Fruit fly (Drosophila melanogaster) whole organism, embryonic: ENCODE results near the gene lin-52.

Experiments
- B-H1 ChIP-seq: fragments of 200-800 bp; sonication (Bioruptor generic); IDR thresholded peaks from 3 replicates; pipeline ENCODE4 v1.3.6; 2022; ENCODE audit warnings: missing biosample characterization, missing genetic modification characterization
- BtbVII ChIP-seq: fragments of 200-800 bp; sonication (Bioruptor generic); optimal IDR thresholded peaks from 3 replicates; lab custom pipeline; 2017; ENCODE audit warnings: missing biosample characterization, mild to moderate bottlenecking, missing genetic modification characterization
- CG14667 ChIP-seq: fragments of 200-800 bp; sonication (Bioruptor generic); IDR thresholded peaks from 2 replicates; pipeline ENCODE4 v1.3.6; 2022; ENCODE audit warnings: missing biosample characterization, missing genetic modification characterization
- CG15011 ChIP-seq: fragments of 200-800 bp; sonication (Bioruptor generic); optimal IDR thresholded peaks from 3 replicates; lab custom pipeline; 2018; ENCODE audit warnings: missing biosample characterization, mild to moderate bottlenecking, missing genetic modification characterization
- CG15514 ChIP-seq: fragments of 200-800 bp; sonication (Bioruptor generic); optimal IDR thresholded peaks from 3 replicates; lab custom pipeline; 2017; ENCODE audit warnings: missing biosample characterization, missing genetic modification characterization, mild to moderate bottlenecking, moderate library complexity, missing genetic modification reagents
- CG17361 ChIP-seq: fragments of 200-800 bp; sonication (Bioruptor generic); IDR thresholded peaks from 3 replicates; pipeline ENCODE4 v1.3.6; 2022; ENCODE audit warnings: missing biosample characterization, missing genetic modification characterization
- CG18599 ChIP-seq: fragments of 200-800 bp; sonication (Bioruptor generic); optimal IDR thresholded peaks from 3 replicates; lab custom pipeline; 2017; ENCODE audit warnings: missing biosample characterization, missing genetic modification characterization, mild to moderate bottlenecking, moderate library complexity, missing genetic modification reagents
- CG2875 ChIP-seq: fragments of 200-800 bp; sonication (Bioruptor generic); optimal IDR thresholded peaks from 2 replicates; lab custom pipeline; 2017; ENCODE audit warnings: missing biosample characterization, mild to moderate bottlenecking, missing genetic modification characterization, missing genetic modification reagents
- CG32772 ChIP-seq: fragments of 200-800 bp; sonication (Bioruptor generic); IDR thresholded peaks from 2 replicates; pipeline ENCODE4 v1.3.6; 2022; ENCODE audit warnings: missing biosample characterization, missing genetic modification characterization
- CG34224 ChIP-seq: fragments of 200-800 bp; sonication (Bioruptor generic); IDR thresholded peaks from 3 replicates; pipeline ENCODE4 v1.3.6; 2022; ENCODE audit warnings: missing biosample characterization, missing genetic modification characterization; ENCODE audit not compliant: partially characterized antibody
- CG34422 ChIP-seq: fragments of 200-800 bp; sonication (Bioruptor generic); IDR thresholded peaks from 3 replicates; pipeline ENCODE4 v1.3.6; 2022; ENCODE audit warnings: missing biosample characterization, missing genetic modification characterization
- CG6175 ChIP-seq: fragments of 200-800 bp; sonication (Bioruptor generic); IDR thresholded peaks from 3 replicates; pipeline ENCODE4 v1.3.6; 2022; ENCODE audit warnings: missing biosample characterization, missing genetic modification characterization
- CG6683 ChIP-seq: fragments of 200-800 bp; sonication (Bioruptor generic); optimal IDR thresholded peaks from 2 replicates; lab custom pipeline; 2017; ENCODE audit warnings: missing biosample characterization, mild to moderate bottlenecking, missing genetic modification characterization, missing genetic modification reagents
- CG6854 ChIP-seq: fragments of 200-800 bp; sonication (Bioruptor generic); optimal IDR thresholded peaks from 3 replicates; lab custom pipeline; 2017; ENCODE audit warnings: missing biosample characterization, mild to moderate bottlenecking, missing genetic modification characterization
- CG7372 ChIP-seq: fragments of 200-800 bp; sonication (Bioruptor generic); IDR thresholded peaks from 2 replicates; pipeline ENCODE4 v1.3.6; 2022; ENCODE audit warnings: missing biosample characterization, missing genetic modification characterization
- CG7786 ChIP-seq: fragments of 200-800 bp; sonication (Bioruptor generic); optimal IDR thresholded peaks from 2 replicates; lab custom pipeline; 2016; ENCODE audit warnings: missing biosample characterization, missing genetic modification characterization
- CG8089 ChIP-seq: fragments of 200-800 bp; sonication (Bioruptor generic); optimal IDR thresholded peaks from 3 replicates; lab custom pipeline; 2016; ENCODE audit warnings: missing biosample characterization, missing genetic modification characterization
- CG9215 ChIP-seq: fragments of 200-800 bp; sonication (Bioruptor generic); IDR thresholded peaks from 2 replicates; pipeline ENCODE4 v1.3.6; 2022; ENCODE audit warnings: missing biosample characterization, missing genetic modification characterization
- Camta ChIP-seq: fragments of 200-800 bp; sonication (Bioruptor generic); optimal IDR thresholded peaks from 2 replicates; lab custom pipeline; 2016; ENCODE audit warnings: missing biosample characterization, missing genetic modification characterization
- D19A ChIP-seq: fragments of 200-800 bp; optimal IDR thresholded peaks from 3 replicates; lab custom pipeline; 2019; ENCODE audit warnings: missing biosample characterization, mild to moderate bottlenecking, missing genetic modification characterization, moderate library complexity
- Dfd ChIP-seq, 2 experiments: fragments of >200 bp; optimal IDR thresholded peaks; 2 replicates each; lab custom pipeline; 2017; ENCODE audit warnings: missing biosample characterization in 2 of 2, missing genetic modification characterization in 2 of 2
- Dip3 ChIP-seq: fragments of 200-800 bp; sonication (Bioruptor generic); optimal IDR thresholded peaks from 3 replicates; lab custom pipeline; 2016; ENCODE audit warnings: missing biosample characterization, missing genetic modification characterization
- Dll ChIP-seq: fragments of 200-800 bp; sonication (Bioruptor generic); IDR thresholded peaks from 4 replicates; pipeline ENCODE4 v1.3.6; 2022; ENCODE audit warnings: missing biosample characterization, missing genetic modification characterization; ENCODE audit not compliant: partially characterized antibody
- E2f1 ChIP-seq: fragments of 200-800 bp; sonication (Bioruptor generic); IDR thresholded peaks from 2 replicates; pipeline ENCODE4 v1.3.6; 2022; ENCODE audit warnings: missing biosample characterization, missing genetic modification characterization
- HHEX ChIP-seq: fragments of 200-800 bp; sonication (Bioruptor generic); optimal IDR thresholded peaks from 3 replicates; lab custom pipeline; 2017; ENCODE audit warnings: missing biosample characterization, mild to moderate bottlenecking, missing genetic modification characterization, missing genetic modification reagents
- HmgD ChIP-seq: fragments of 200-800 bp; sonication (Bioruptor generic); optimal IDR thresholded peaks from 3 replicates; lab custom pipeline; 2016; ENCODE audit warnings: missing biosample characterization, missing genetic modification characterization
- Hr51 ChIP-seq, 2 experiments: fragments of 200-800 bp; sonication (Bioruptor generic); optimal IDR thresholded peaks; 2 replicates in 1 of 2; 3 replicates in 1 of 2; lab custom pipeline; 2016 to 2018; ENCODE audit warnings: missing biosample characterization in 2 of 2, missing genetic modification characterization in 2 of 2, mild to moderate bottlenecking in 1 of 2, moderate library complexity in 1 of 2
- MTF-1 ChIP-seq: fragments of 200-800 bp; sonication (Bioruptor generic); optimal IDR thresholded peaks from 2 replicates; lab custom pipeline; 2018; ENCODE audit warnings: missing biosample characterization, mild to moderate bottlenecking, missing genetic modification characterization, borderline replicate concordance
- NfI ChIP-seq: fragments of 200-800 bp; sonication (Bioruptor generic); optimal IDR thresholded peaks from 3 replicates; lab custom pipeline; 2018; ENCODE audit warnings: missing biosample characterization, mild to moderate bottlenecking, missing genetic modification characterization, moderate library complexity
- Opbp ChIP-seq: fragments of 200-800 bp; sonication (Bioruptor generic); IDR thresholded peaks from 3 replicates; pipeline ENCODE4 v1.3.6; 2022; ENCODE audit warnings: missing biosample characterization, missing genetic modification characterization; ENCODE audit not compliant: partially characterized antibody
- Sin3A ChIP-seq: fragments of >200 bp; optimal IDR thresholded peaks from 2 replicates; lab custom pipeline; 2018
- Trl ChIP-seq, 3 experiments: fragments of >200 bp in 2 of 3; fragments of 200-800 bp in 1 of 3; sonication (Bioruptor generic) in 1 of 3; optimal IDR thresholded peaks; 2 replicates in 1 of 3; 3 replicates in 2 of 3; lab custom pipeline; 2016 to 2017; ENCODE audit warnings: missing biosample characterization in 1 of 3, missing genetic modification characterization in 1 of 3
- chif ChIP-seq, 2 experiments: fragments of 200-800 bp; sonication (Bioruptor generic); optimal IDR thresholded peaks; 3 replicates each; lab custom pipeline; 2016; ENCODE audit warnings: missing biosample characterization in 2 of 2, missing genetic modification characterization in 2 of 2
- emc ChIP-seq: fragments of 200-800 bp; sonication (Bioruptor generic); optimal IDR thresholded peaks from 2 replicates; lab custom pipeline; 2016; ENCODE audit warnings: missing biosample characterization, missing genetic modification characterization
- grn ChIP-seq: fragments of 200-800 bp; sonication (Bioruptor generic); optimal IDR thresholded peaks from 3 replicates; lab custom pipeline; 2017; ENCODE audit warnings: missing biosample characterization, missing genetic modification characterization
- h ChIP-seq: fragments of >200 bp; optimal IDR thresholded peaks from 2 replicates; lab custom pipeline; 2017
- hbn ChIP-seq: fragments of 200-800 bp; sonication (Bioruptor generic); IDR thresholded peaks from 2 replicates; pipeline ENCODE4 v1.3.6; 2022; ENCODE audit warnings: missing biosample characterization, missing genetic modification characterization; ENCODE audit not compliant: partially characterized antibody
- hkb ChIP-seq, 2 experiments: fragments of 200-800 bp in 1 of 2; fragments of >200 bp in 1 of 2; sonication (Bioruptor generic) in 1 of 2; IDR thresholded peaks in 1 of 2; optimal IDR thresholded peaks in 1 of 2; 2 replicates each; pipeline versions ENCODE4 v1.3.6 to Lab custom; 2017 to 2022; ENCODE audit warnings: missing biosample characterization in 1 of 2, missing genetic modification characterization in 1 of 2
- hth ChIP-seq: fragments of >200 bp; optimal IDR thresholded peaks from 2 replicates; lab custom pipeline; 2017; ENCODE audit warnings: inconsistent platforms
- ken ChIP-seq: fragments of 200-800 bp; sonication (Bioruptor generic); IDR thresholded peaks from 3 replicates; pipeline ENCODE4 v1.3.6; 2022; ENCODE audit warnings: missing biosample characterization, missing genetic modification characterization
- lmd ChIP-seq: fragments of 200-800 bp; sonication (Bioruptor generic); IDR thresholded peaks from 2 replicates; pipeline ENCODE4 v1.3.6; 2022; ENCODE audit warnings: missing biosample characterization, missing genetic modification characterization
- mam ChIP-seq: fragments of 200-800 bp; sonication (Bioruptor generic); optimal IDR thresholded peaks from 3 replicates; lab custom pipeline; 2016; ENCODE audit warnings: missing biosample characterization, missing genetic modification characterization
- org-1 ChIP-seq: fragments of 200-800 bp; sonication (Bioruptor generic); optimal IDR thresholded peaks from 2 replicates; lab custom pipeline; 2017; ENCODE audit warnings: missing biosample characterization, missing genetic modification characterization
- p53 ChIP-seq: fragments of 200-800 bp; sonication (Bioruptor generic); optimal IDR thresholded peaks from 2 replicates; lab custom pipeline; 2016; ENCODE audit warnings: missing biosample characterization, missing genetic modification characterization
- pb ChIP-seq: fragments of 200-800 bp; sonication (Bioruptor generic); optimal IDR thresholded peaks from 3 replicates; lab custom pipeline; 2016; ENCODE audit warnings: missing biosample characterization, missing genetic modification characterization
- pita ChIP-seq: fragments of 200-800 bp; sonication (Bioruptor generic); optimal IDR thresholded peaks from 2 replicates; lab custom pipeline; 2017; ENCODE audit warnings: missing biosample characterization, mild to moderate bottlenecking, missing genetic modification characterization
- vfl ChIP-seq: fragments of 200-800 bp; sonication (Bioruptor generic); optimal IDR thresholded peaks from 2 replicates; lab custom pipeline; 2016; ENCODE audit warnings: missing biosample characterization, missing genetic modification characterization
- yki ChIP-seq: fragments of >200 bp; optimal IDR thresholded peaks from 3 replicates; lab custom pipeline; 2018

lin-52 gene

DNA sequence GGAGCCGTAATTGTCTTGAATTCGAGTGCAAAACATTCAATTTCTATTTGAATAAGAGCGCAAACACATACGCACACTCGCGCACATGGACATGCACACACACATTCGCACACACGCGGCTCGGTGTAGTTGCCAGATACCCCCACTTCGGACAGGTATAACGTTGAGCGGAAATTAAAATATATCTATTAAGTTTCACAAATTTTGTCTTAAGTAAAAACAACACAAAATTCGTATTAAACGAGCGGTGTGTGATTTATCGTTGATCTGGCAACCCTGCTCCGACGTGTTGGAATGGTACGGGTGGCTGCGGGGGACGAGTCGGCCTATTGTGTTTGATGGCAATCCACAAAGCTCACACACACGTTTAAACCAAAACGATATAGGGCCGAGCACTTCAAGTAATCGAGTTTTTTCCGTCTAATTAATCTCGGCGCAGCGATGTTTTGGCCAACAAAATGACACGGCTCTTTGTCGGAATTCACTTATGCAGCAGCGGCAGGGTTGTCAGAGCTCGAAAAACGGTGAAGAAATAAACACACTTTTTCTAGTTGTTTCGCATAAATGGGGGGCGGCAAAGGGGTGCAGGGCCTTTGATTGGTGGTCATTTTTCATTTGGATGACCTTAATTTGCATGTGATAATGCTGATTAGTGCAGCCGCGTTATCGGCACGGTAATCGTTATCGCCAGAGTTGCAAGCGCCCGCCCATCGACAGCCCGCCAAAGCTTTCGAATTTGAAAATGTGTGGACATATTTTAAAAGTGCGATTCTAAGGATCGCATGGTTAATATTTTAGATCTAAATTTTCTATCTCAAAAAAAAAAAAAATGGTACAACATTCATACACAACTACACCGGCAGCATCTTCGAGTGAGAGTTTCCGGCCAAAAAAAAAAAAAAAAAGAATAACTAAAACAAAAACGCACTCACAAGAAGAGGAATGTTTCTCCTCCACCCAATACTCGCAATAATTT, 8.6 kb downstream of the lin-52 start (continued):
- TF ChIP-seq CG15514 (GFP tag; lab: Kevin White, UChicago) (peak; percentile 67), CG32772 (peak; percentile 70), Dll (GFP tag; lab: Robert Waterston, UW) (no peak; the same call in 2 of the 4 replicates), CG7372 (GFP tag; lab: Robert Waterston, UW) (peak; percentile 65), Trl (optimal IDR thresholded peaks at IDR 0.05; lab: Kevin White, UChicago) (no peak), Trl (GFP tag; optimal IDR thresholded peaks at IDR 0.05; lab: Kevin White, UChicago) (peak; percentile 25), B-H1 (GFP tag; lab: Robert Waterston, UW) (peak; percentile 61), CG7786 (GFP tag; lab: Kevin White, UChicago) (peak; percentile 70), grn (no peak), CG34224 (GFP tag; lab: Robert Waterston, UW) (no peak), D19A (tag; lab: Kevin White, UChicago) (peak; percentile 53), NfI (GFP tag; lab: Kevin White, UChicago) (peak; percentile 76), CG6683 (GFP tag; lab: Kevin White, UChicago) (peak; percentile 48), yki (lab: Kevin White, UChicago) (no peak), Camta (GFP tag; lab: Kevin White, UChicago) (peak; percentile 39), Opbp (no peak), CG2875 (GFP tag; lab: Kevin White, UChicago) (peak; percentile 28), org-1 (GFP tag; lab: Kevin White, UChicago) (peak; percentile 66), HmgD (GFP tag; lab: Kevin White, UChicago) (no peak), CG9215 (peak; percentile 70), Sin3A (peak; percentile 6), hth (lab: Kevin White, UChicago) (no peak), chif (GFP tag; optimal IDR thresholded peaks at IDR 0.05; lab: Kevin White, UChicago) (peak in 1 of 2 experiments; percentile 53), CG6175 (GFP tag; lab: Robert Waterston, UW) (peak; percentile 60; the same call in 1 of the 3 replicates), CG14667 (GFP tag; lab: Robert Waterston, UW) (peak; percentile 47), BtbVII (peak; percentile 61), CG34422 (GFP tag; lab: Robert Waterston, UW) (peak; percentile 83), vfl (GFP tag; lab: Kevin White, UChicago) (peak; percentile 52), emc (GFP tag; lab: Kevin White, UChicago) (no peak), CG15011 (GFP tag; lab: Kevin White, UChicago) (peak; percentile 60), pb (GFP tag; lab: Kevin White, UChicago) (no peak), CG8089 (GFP tag; lab: Kevin White, UChicago) (peak; percentile 25), HHEX (peak; percentile 83), E2f1 (GFP tag; lab: Robert Waterston, UW) (peak; percentile 74; the same call in 1 of the 2 replicates), CG17361 (GFP tag; lab: Robert Waterston, UW) (peak; percentile 66; the same call in 2 of the 3 replicates), pita (GFP tag; lab: Kevin White, UChicago) (no peak), Dfd (GFP tag; optimal IDR thresholded peaks at IDR 0.05; lab: Kevin White, UChicago) (no peak), mam (GFP tag; lab: Kevin White, UChicago) (peak; percentile 68), MTF-1 (GFP tag; lab: Kevin White, UChicago) (peak; percentile 22), CG18599 (peak; percentile 88), p53 (GFP tag; lab: Kevin White, UChicago) (no peak), ken (GFP tag; lab: Robert Waterston, UW) (peak; percentile 86), h (lab: Kevin White, UChicago) (no peak), hkb (optimal IDR thresholded peaks at IDR 0.05; lab: Kevin White, UChicago) (no peak), hkb (GFP tag; IDR thresholded peaks at IDR 0.05; lab: Robert Waterston, UW) (peak; percentile 80), lmd (peak; percentile 72), Hr51 (GFP tag; optimal IDR thresholded peaks at IDR 0.05; lab: Kevin White, UChicago) (peak; percentile 57 to 72), hbn (GFP tag; lab: Robert Waterston, UW) (no peak), CG6854 (GFP tag; lab: Kevin White, UChicago) (peak; percentile 46), Dip3 (peak; percentile 80)
